Worm (Caenorhabditis elegans) whole organism, L4 larva: ENCODE results near the gene F09E5.8.
A peak's percentile ranks its signal among the peaks of the same experiment; 100 is the strongest.

Experiments
- aly-2 ChIP-seq: sonication (generic microtip); optimal IDR thresholded peaks from 2 replicates; lab custom pipeline; 2018; ENCODE audit warnings: missing biosample characterization, missing genetic modification characterization
- ama-1 ChIP-seq: fragments of 150-350 bp; optimal IDR thresholded peaks from 2 replicates; lab custom pipeline; 2014; ENCODE audit warnings: inconsistent platforms, mixed read lengths
- dpl-1 ChIP-seq: fragments of 150-350 bp; optimal IDR thresholded peaks from 2 replicates; lab custom pipeline; 2014; ENCODE audit warnings: missing biosample characterization, missing genetic modification reagents, missing genetic modification characterization
- unc-39 ChIP-seq: sonication (generic microtip); optimal IDR thresholded peaks from 2 replicates; lab custom pipeline; 2017; ENCODE audit warnings: missing biosample characterization, missing genetic modification characterization
- unc-62 ChIP-seq, 3 experiments: fragments of 150-350 bp in 1 of 3; sonication (generic microtip); optimal IDR thresholded peaks in 2 of 3; peaks in 1 of 3; 1 replicate in 1 of 3; 2 replicates in 2 of 3; lab custom pipeline; 2014 to 2017; ENCODE audit warnings: missing biosample characterization in 3 of 3, missing genetic modification characterization in 3 of 3, missing genetic modification reagents in 3 of 3, missing genotype in 1 of 3

DNA sequence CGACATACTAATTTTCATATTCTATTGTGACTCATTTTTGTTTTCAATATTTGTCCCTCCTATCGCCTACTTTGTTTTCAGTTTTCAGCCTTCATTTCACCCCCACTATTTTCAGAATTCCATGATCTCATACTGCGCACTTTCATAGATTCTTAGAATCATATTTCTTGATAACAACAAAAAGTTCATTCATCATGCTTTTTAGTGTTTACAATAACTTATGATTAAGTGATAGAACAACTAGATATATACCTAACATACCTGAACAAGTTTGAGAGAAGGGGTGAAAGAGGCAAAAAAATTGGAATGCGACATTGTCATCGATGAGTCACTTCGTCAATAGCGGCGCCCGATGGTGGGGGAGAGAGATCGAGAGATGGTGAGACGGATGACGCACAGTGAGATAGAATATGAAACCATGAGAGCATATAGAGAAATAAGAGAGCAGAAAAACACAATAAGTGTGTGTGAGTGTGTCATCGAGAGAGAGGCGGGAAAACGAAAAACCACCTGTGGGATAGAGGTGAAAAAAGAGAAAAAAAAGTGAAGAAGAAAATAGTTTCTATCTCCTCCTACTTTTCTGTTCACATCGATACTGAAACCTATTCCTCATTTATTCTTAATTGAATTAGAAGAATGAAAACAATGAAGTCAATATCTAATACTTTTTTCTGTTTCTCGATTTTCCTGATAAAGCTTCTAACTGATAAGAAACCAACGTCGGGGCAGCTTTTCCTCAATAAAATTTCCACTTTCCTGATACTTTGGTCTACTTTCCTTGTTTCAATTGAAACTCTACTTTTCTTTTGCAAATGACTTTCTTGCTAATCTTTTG lies 13.6 kb upstream of the F09E5.8 start:
- no peak for TF ChIP-seq unc-39 (tag; lab: Kevin White, UChicago)
- TF ChIP-seq dpl-1 (GFP tag; lab: Kevin White, UChicago): peak; percentile 45
- peak; percentile 28 for TF ChIP-seq ama-1 (lab: Kevin White, UChicago)
- TF ChIP-seq aly-2 (tag; lab: Kevin White, UChicago): no peak
- TF ChIP-seq unc-62 (GFP tag; optimal IDR thresholded peaks at IDR 0.05 in 1 of 2; lab: Kevin White, UChicago): peak in 1 of 2 experiments; percentile 92
- TF ChIP-seq unc-62 (tag; optimal IDR thresholded peaks at IDR 0.05; lab: Kevin White, UChicago): no peak
